Worm (Caenorhabditis elegans): Measurements from ENCODE around the gene fbxa-137.

ce11 chrV:2250126-2250590 is 28.5 kb upstream of the fbxa-137 start, which contains the start of gene cyp-33C7:
- TF ChIP-seq ztf-11 (tag; optimal IDR thresholded peaks at IDR 0.05): no peak
- TF ChIP-seq fkh-10 (GFP tag; optimal IDR thresholded peaks at IDR 0.05): no peak
- TF ChIP-seq unc-62 (GFP tag; optimal IDR thresholded peaks at IDR 0.05): no peak
- TF ChIP-seq nfya-1 (tag; optimal IDR thresholded peaks at IDR 0.05; ENCODE audit: insufficient read depth): peak; percentile 20
- no peak for TF ChIP-seq nhr-76 (tag; optimal IDR thresholded peaks at IDR 0.05)
- TF ChIP-seq fkh-2 (tag; optimal IDR thresholded peaks at IDR 0.05): no peak
- TF ChIP-seq elt-3 (tag; optimal IDR thresholded peaks at IDR 0.05): no peak
